Fruit fly (Drosophila melanogaster): ENCODE results near the gene RanBP3.

- no peak for TF ChIP-seq Dll (optimal IDR thresholded peaks at IDR 0.05)
- no peak for TF ChIP-seq CG8478 (optimal IDR thresholded peaks at IDR 0.05)
- TF ChIP-seq usp (GFP tag; optimal IDR thresholded peaks at IDR 0.05): no peak
- TF ChIP-seq psq (optimal IDR thresholded peaks at IDR 0.05): no peak
- no peak for TF ChIP-seq EcR (GFP tag; optimal IDR thresholded peaks at IDR 0.05)
- no peak for TF ChIP-seq pan (optimal IDR thresholded peaks at IDR 0.05)
Measured at dm6 chr3R:23783961-23784360, 31.3 kb upstream of the RanBP3 start.

All from whole organism.